Worm (Caenorhabditis elegans) whole organism, early embryonic: ENCODE data around the gene F07G6.12.
"Not testable (repeated sequence)": the region's sequence is repeated elsewhere in the genome, so short reads cannot be mapped to it uniquely, and the experiment has no call there.

Source experiments
- aly-1 ChIP-seq: sonication (generic microtip); optimal IDR thresholded peaks from 2 replicates; lab custom pipeline; 2016; ENCODE audit warnings: missing genetic modification characterization, missing compliant biosample characterization
- ama-1 ChIP-seq: fragments of 150-350 bp; optimal IDR thresholded peaks from 2 replicates; lab custom pipeline; 2014
- ceh-13 ChIP-seq: fragments of 200-800 bp; sonication (Bioruptor generic); optimal IDR thresholded peaks from 2 replicates; lab custom pipeline; 2018; ENCODE audit warnings: mild to moderate bottlenecking, missing genetic modification characterization, missing compliant biosample characterization
- ceh-36 ChIP-seq: sonication (generic microtip); optimal IDR thresholded peaks from 2 replicates; lab custom pipeline; 2016; ENCODE audit warnings: missing genetic modification characterization, inconsistent platforms, missing compliant biosample characterization
- ets-7 ChIP-seq: sonication (generic microtip); optimal IDR thresholded peaks from 2 replicates; lab custom pipeline; 2016; ENCODE audit warnings: missing genotype, missing genetic modification characterization, missing compliant biosample characterization
- flt-1 ChIP-seq: fragments of 200-800 bp; sonication (Bioruptor generic); IDR thresholded peaks from 2 replicates; pipeline ENCODE4 v1.3.6; 2022; ENCODE audit warnings: missing genetic modification characterization, missing compliant biosample characterization
- hnd-1 ChIP-seq: sonication (generic microtip); optimal IDR thresholded peaks from 2 replicates; lab custom pipeline; 2016; ENCODE audit warnings: missing genetic modification characterization, missing compliant biosample characterization
- tbx-11 ChIP-seq: fragments of 200-800 bp; sonication (Bioruptor generic); IDR thresholded peaks from 2 replicates; pipeline ENCODE4 v1.3.6; 2022; ENCODE audit warnings: missing genetic modification characterization, missing compliant biosample characterization

DNA sequence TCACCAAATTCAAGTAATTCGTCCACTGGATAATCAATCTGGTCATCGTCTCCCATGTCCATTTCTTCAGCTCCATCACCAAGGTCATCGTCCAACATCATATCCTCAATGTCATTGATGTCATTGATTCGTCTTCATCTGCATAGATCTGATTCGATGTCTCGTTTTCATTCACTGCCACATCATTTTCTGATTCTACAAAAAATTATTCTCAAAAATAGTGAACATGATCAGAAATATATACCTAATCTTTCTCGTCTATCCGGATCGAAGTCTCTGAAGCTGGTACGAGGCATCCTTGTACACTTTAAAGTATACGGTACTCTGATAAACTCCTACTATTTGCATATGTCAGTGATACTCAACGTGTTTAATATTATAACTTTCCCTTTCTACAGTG is 39.2 kb upstream of the F07G6.12 start, which contains the start of gene C36C9.4:
- TF ChIP-seq ets-7; tbx-11 (GFP tag; lab: Robert Waterston, UW); ama-1 (lab: Kevin White, UChicago); ceh-13; ceh-36 (tag; lab: Kevin White, UChicago); hnd-1; aly-1 (tag; lab: Kevin White, UChicago); flt-1 (GFP tag; lab: Robert Waterston, UW): not testable (repeated sequence)
